Worm (Caenorhabditis elegans): Measurements from ENCODE around the gene tomm-7.

DNA sequence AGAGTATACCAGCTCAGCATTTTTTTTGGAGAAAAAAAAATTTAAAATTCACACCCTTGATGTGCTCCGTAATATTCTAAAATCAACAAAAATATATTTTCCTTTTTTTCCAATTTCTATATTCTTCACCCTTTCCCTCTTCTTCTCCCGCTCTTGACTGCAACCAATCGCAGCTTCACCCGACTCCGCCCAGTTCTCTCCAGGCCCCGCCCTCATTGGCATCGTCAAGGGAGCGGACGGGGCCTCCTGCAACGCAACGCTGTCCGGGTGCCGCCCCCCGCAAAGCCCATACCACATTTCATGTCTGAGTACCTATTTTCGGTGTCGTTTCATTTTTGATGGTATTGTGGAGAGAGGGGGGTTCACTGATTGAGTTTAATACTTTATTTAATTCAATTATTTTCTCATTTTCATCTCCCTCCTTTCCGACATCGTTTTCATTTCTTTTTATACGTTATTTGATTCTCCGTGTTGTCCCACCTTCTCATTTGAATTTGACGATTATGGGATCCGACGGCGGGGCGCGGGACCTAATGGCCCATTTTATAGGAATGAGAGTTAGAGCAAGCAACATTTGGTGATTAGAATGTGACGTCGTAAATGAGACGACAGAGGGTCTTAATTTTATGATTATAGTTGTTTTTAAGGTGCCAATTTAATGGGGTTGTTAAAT, 47.1 kb upstream of the tomm-7 start:
- no peak for TF ChIP-seq fkh-10 (GFP tag; optimal IDR thresholded peaks at IDR 0.05)
- TF ChIP-seq ets-4 (tag; optimal IDR thresholded peaks at IDR 0.05): no peak
- TF ChIP-seq nhr-11 (tag; optimal IDR thresholded peaks at IDR 0.05): no peak
- no peak for TF ChIP-seq ahr-1 (tag; optimal IDR thresholded peaks at IDR 0.05)
- TF ChIP-seq T23F11.4 (GFP tag; optimal IDR thresholded peaks at IDR 0.05): no peak
- no peak for TF ChIP-seq Y22D7AL.16 (tag; optimal IDR thresholded peaks at IDR 0.05)
